Fruit fly (Drosophila melanogaster) whole organism, wandering third instar larva: ENCODE results near the gene CG15818.

Experiments
- Abd-B ChIP-seq: fragments of >200 bp; optimal IDR thresholded peaks from 2 replicates; lab custom pipeline; 2017; ENCODE audit warnings: missing biosample characterization, missing genetic modification characterization
- CrebA ChIP-seq: fragments of 200-800 bp; sonication (Bioruptor generic); optimal IDR thresholded peaks from 2 replicates; lab custom pipeline; 2016; ENCODE audit warnings: missing biosample characterization, mild to moderate bottlenecking, missing genetic modification characterization, borderline replicate concordance
- HLH106 ChIP-seq: fragments of 200-800 bp; optimal IDR thresholded peaks from 3 replicates; lab custom pipeline; 2019; ENCODE audit warnings: missing biosample characterization, mild to moderate bottlenecking, missing genetic modification characterization, moderate library complexity
- Hnf4 ChIP-seq: fragments of 200-800 bp; sonication (Bioruptor generic); optimal IDR thresholded peaks from 2 replicates; lab custom pipeline; 2016; ENCODE audit warnings: missing biosample characterization, mild to moderate bottlenecking, missing genetic modification characterization
- Hr78 ChIP-seq: fragments of >200 bp; optimal IDR thresholded peaks from 2 replicates; lab custom pipeline; 2017; ENCODE audit warnings: missing biosample characterization, missing genetic modification characterization
- Rel ChIP-seq, 2 experiments: fragments of 200-800 bp; sonication (Bioruptor generic) in 1 of 2; optimal IDR thresholded peaks; 2 replicates in 1 of 2; 3 replicates in 1 of 2; lab custom pipeline; 2016 to 2019; ENCODE audit warnings: mild to moderate bottlenecking in 2 of 2, missing biosample characterization in 2 of 2, missing genetic modification characterization in 2 of 2, moderate library complexity in 1 of 2
- br ChIP-seq: fragments of 200-800 bp; sonication (Bioruptor generic); optimal IDR thresholded peaks from 2 replicates; lab custom pipeline; 2016; ENCODE audit warnings: missing biosample characterization, missing genetic modification characterization
- brk ChIP-seq: fragments of 200-800 bp; sonication (Bioruptor generic); optimal IDR thresholded peaks from 2 replicates; lab custom pipeline; 2016; ENCODE audit warnings: missing biosample characterization, mild to moderate bottlenecking, missing genetic modification characterization
- dl ChIP-seq, 2 experiments: fragments of 175-275, 200-275 bp in 1 of 2; fragments of 200-275 bp in 1 of 2; sonication (Bioruptor generic); optimal IDR thresholded peaks; lab custom pipeline; 2018; ENCODE audit warnings: mild to moderate bottlenecking in 2 of 2, missing biosample characterization in 2 of 2, missing genetic modification characterization in 2 of 2, moderate library complexity in 2 of 2; ENCODE audit not compliant: partially characterized antibody in 2 of 2, insufficient read depth in 1 of 2
- foxo ChIP-seq, 2 experiments: fragments of 200-800 bp; sonication (Bioruptor generic); optimal IDR thresholded peaks; 2 replicates in 1 of 2; 3 replicates in 1 of 2; lab custom pipeline; 2016 to 2017; ENCODE audit warnings: missing biosample characterization in 2 of 2, missing genetic modification characterization in 2 of 2
- pan ChIP-seq: fragments of >200 bp; optimal IDR thresholded peaks from 2 replicates; lab custom pipeline; 2017
- psq ChIP-seq: fragments of 200-800 bp; sonication (Bioruptor generic); optimal IDR thresholded peaks from 3 replicates; lab custom pipeline; 2017; ENCODE audit warnings: missing biosample characterization, mild to moderate bottlenecking, missing genetic modification characterization, moderate library complexity
- sage ChIP-seq: fragments of 200-800 bp; sonication (Bioruptor generic); optimal IDR thresholded peaks from 2 replicates; lab custom pipeline; 2016; ENCODE audit warnings: missing biosample characterization, mild to moderate bottlenecking, missing genetic modification characterization
- usp ChIP-seq: fragments of >200 bp; optimal IDR thresholded peaks from 2 replicates; lab custom pipeline; 2017; ENCODE audit warnings: missing biosample characterization, missing genetic modification characterization

- TF ChIP-seq brk (GFP tag; lab: Kevin White, UChicago) = no peak
- TF ChIP-seq pan = no peak
- TF ChIP-seq CrebA = no peak
- TF ChIP-seq HLH106 (tag; lab: Kevin White, UChicago) = no peak
- no peak for TF ChIP-seq dl (GFP tag; optimal IDR thresholded peaks at IDR 0.05; lab: Kevin White, UChicago; ENCODE audit: insufficient read depth in 1 of 2, partially characterized antibody in 2 of 2)
- TF ChIP-seq br (GFP tag; lab: Kevin White, UChicago) = no peak
- no peak for TF ChIP-seq foxo (GFP tag; optimal IDR thresholded peaks at IDR 0.05; lab: Kevin White, UChicago)
- TF ChIP-seq usp (GFP tag; lab: Kevin White, UChicago) = no peak
- no peak for TF ChIP-seq psq (GFP tag; lab: Kevin White, UChicago)
- TF ChIP-seq sage (GFP tag; lab: Kevin White, UChicago) = no peak
- no peak for TF ChIP-seq Rel (GFP tag; optimal IDR thresholded peaks at IDR 0.05; lab: Kevin White, UChicago)
- peak; percentile 49 for TF ChIP-seq Rel (tag; optimal IDR thresholded peaks at IDR 0.05; lab: Kevin White, UChicago)
- no peak for TF ChIP-seq Hr78 (GFP tag; lab: Kevin White, UChicago)
- no peak for TF ChIP-seq Abd-B (GFP tag; lab: Kevin White, UChicago)
- no peak for TF ChIP-seq Hnf4 (GFP tag; lab: Kevin White, UChicago)
Measured at dm6 chr2L:7404923-7405322, 5.8 kb upstream of the CG15818 start, which contains the start of gene CG5177.
